Worm (Caenorhabditis elegans): ENCODE results near the gene tag-234.

- no peak for TF ChIP-seq gmeb-1 (tag; optimal IDR thresholded peaks at IDR 0.05)
- TF ChIP-seq nhr-10 (tag; optimal IDR thresholded peaks at IDR 0.05): no peak
- no peak for TF ChIP-seq nhr-237 (tag; optimal IDR thresholded peaks at IDR 0.05)
- no peak for TF ChIP-seq R02D3.7 (tag; optimal IDR thresholded peaks at IDR 0.05)
Observed at ce11 chrII:5901407-5902026, 37.5 kb downstream of the tag-234 start.

Data from whole organism, L2 larva.